Worm (Caenorhabditis elegans) whole organism, L3 larva: Measurements from ENCODE around the gene srlf-35.

Experiments
- ceh-16 ChIP-seq: sonication (generic microtip); optimal IDR thresholded peaks from 2 replicates; lab custom pipeline; 2017; ENCODE audit warnings: missing biosample characterization, missing genetic modification characterization
- ceh-82 ChIP-seq: fragments of 150-350 bp; optimal IDR thresholded peaks from 2 replicates; lab custom pipeline; 2014; ENCODE audit warnings: missing biosample characterization, missing genetic modification characterization
- elt-1 ChIP-seq: fragments of 150-350 bp; optimal IDR thresholded peaks from 2 replicates; lab custom pipeline; 2014; ENCODE audit warnings: missing biosample characterization, missing genetic modification characterization
- jun-1 ChIP-seq: fragments of 150-350 bp; optimal IDR thresholded peaks from 2 replicates; lab custom pipeline; 2014; ENCODE audit warnings: missing biosample characterization, missing genetic modification reagents, missing genetic modification characterization
- lin-15B ChIP-seq: fragments of 150-350 bp; optimal IDR thresholded peaks from 2 replicates; lab custom pipeline; 2014; ENCODE audit warnings: missing biosample characterization, missing genetic modification characterization
- nhr-11 ChIP-seq: fragments of 150-350 bp; optimal IDR thresholded peaks from 2 replicates; lab custom pipeline; 2014; ENCODE audit warnings: missing biosample characterization, missing genetic modification characterization
- nhr-23 ChIP-seq: fragments of 150-350 bp; optimal IDR thresholded peaks from 2 replicates; lab custom pipeline; 2014; ENCODE audit warnings: missing biosample characterization, missing genetic modification reagents, missing genetic modification characterization
- sea-2 ChIP-seq: fragments of 150-350 bp; sonication (generic microtip); optimal IDR thresholded peaks from 4 replicates; lab custom pipeline; 2014; ENCODE audit warnings: missing biosample characterization, missing genetic modification reagents, missing genetic modification characterization
- unc-39 ChIP-seq: sonication (generic microtip); optimal IDR thresholded peaks from 4 replicates; lab custom pipeline; 2017; ENCODE audit warnings: missing biosample characterization, missing genetic modification characterization
- unc-62 ChIP-seq: fragments of 150-350 bp; sonication (generic microtip); optimal IDR thresholded peaks from 4 replicates; lab custom pipeline; 2014; ENCODE audit warnings: missing biosample characterization, missing genetic modification reagents, missing genetic modification characterization
- zag-1 ChIP-seq: fragments of 150-350 bp; optimal IDR thresholded peaks from 2 replicates; lab custom pipeline; 2014; ENCODE audit warnings: missing biosample characterization, missing genetic modification characterization

ce11 chrV:462263-462662, 41.6 kb upstream of the srlf-35 start, which contains the start of gene nhr-202:
- TF ChIP-seq lin-15B: no peak
- TF ChIP-seq elt-1 (tag; lab: Kevin White, UChicago): no peak
- TF ChIP-seq unc-39 (tag; lab: Kevin White, UChicago): no peak
- no peak for TF ChIP-seq ceh-16
- peak; percentile 38 for TF ChIP-seq nhr-23 (tag; lab: Kevin White, UChicago)
- TF ChIP-seq ceh-82 (tag; lab: Kevin White, UChicago): no peak
- TF ChIP-seq jun-1: no peak
- TF ChIP-seq zag-1 (tag; lab: Kevin White, UChicago): no peak
- no peak for TF ChIP-seq nhr-11 (tag; lab: Kevin White, UChicago)
- TF ChIP-seq sea-2: no peak
- no peak for TF ChIP-seq unc-62
